Worm (Caenorhabditis elegans): ENCODE results near the gene srh-60.

ce11 chrII:3581752-3582151 is 1.8 kb upstream of the srh-60 start, which contains the start of gene srh-59:
- TF ChIP-seq cog-1 (tag; optimal IDR thresholded peaks at IDR 0.05) = no peak
- no peak for TF ChIP-seq T22C8.4 (GFP tag; IDR thresholded peaks at IDR 0.05)
- TF ChIP-seq flt-1 (GFP tag; IDR thresholded peaks at IDR 0.05) = no peak
- no peak for TF ChIP-seq ztf-29 (GFP tag; IDR thresholded peaks at IDR 0.05)
- TF ChIP-seq med-1 (GFP tag; optimal IDR thresholded peaks at IDR 0.05; ENCODE audit: insufficient read depth) = no peak
- no peak for TF ChIP-seq ztf-23 (GFP tag; IDR thresholded peaks at IDR 0.05)

Data from whole organism, midembryonic.